Worm (Caenorhabditis elegans): ENCODE results near the gene R08A2.1.

ce11 chrV:14729343-14729742 lies 10.0 kb upstream of the R08A2.1 start, which contains the start of gene oig-3:
- no peak for TF ChIP-seq ceh-43 (GFP tag; optimal IDR thresholded peaks at IDR 0.05)
- no peak for TF ChIP-seq elt-1 (tag; optimal IDR thresholded peaks at IDR 0.05; ENCODE audit: borderline replicate concordance, insufficient read depth)

All from whole organism, mixed stage, embryonic.